Worm (Caenorhabditis elegans): ENCODE measurements around the gene F49H12.2.

DNA sequence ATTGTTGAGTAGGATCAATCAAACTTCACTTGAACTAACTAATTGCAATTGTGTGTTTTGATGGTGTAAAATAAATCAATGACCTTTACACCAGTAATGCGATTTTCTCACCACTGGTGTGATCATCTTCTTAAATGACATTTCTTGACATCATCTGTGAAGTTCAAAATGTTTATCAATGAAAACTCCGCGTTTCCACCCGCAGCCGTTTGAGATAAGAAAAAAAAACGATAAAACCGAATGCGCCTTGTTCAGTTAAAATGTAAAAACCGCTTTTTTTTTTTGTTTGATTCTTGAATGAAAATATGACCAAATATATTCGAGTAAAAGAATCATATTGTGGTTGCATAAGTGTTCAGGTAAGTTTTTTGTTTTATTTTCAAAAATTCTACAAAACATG, 33.5 kb upstream of the F49H12.2 start, which contains the start of gene Y102A11A.1:
- no peak for TF ChIP-seq fkh-10 (GFP tag; optimal IDR thresholded peaks at IDR 0.05)
- TF ChIP-seq aly-2 (tag; optimal IDR thresholded peaks at IDR 0.05): no peak
- TF ChIP-seq nhr-237 (tag; optimal IDR thresholded peaks at IDR 0.05): no peak
- no peak for TF ChIP-seq nhr-76 (tag; optimal IDR thresholded peaks at IDR 0.05)
- no peak for TF ChIP-seq zag-1 (tag; optimal IDR thresholded peaks at IDR 0.05)
- TF ChIP-seq ztf-11 (tag; optimal IDR thresholded peaks at IDR 0.05): no peak
- no peak for TF ChIP-seq unc-39 (tag; optimal IDR thresholded peaks at IDR 0.05)
- TF ChIP-seq ztf-4 (tag; optimal IDR thresholded peaks at IDR 0.05): no peak
